Fruit fly (Drosophila melanogaster) whole organism: ENCODE data around the gene fon.

ENCODE experiments used
- CG8478 ChIP-seq: fragments of >200 bp; optimal IDR thresholded peaks from 2 replicates; lab custom pipeline; 2018; ENCODE audit warnings: inconsistent platforms
- pan ChIP-seq: fragments of >200 bp; optimal IDR thresholded peaks from 2 replicates; lab custom pipeline; 2017
- psq ChIP-seq: fragments of >200 bp; optimal IDR thresholded peaks from 2 replicates; lab custom pipeline; 2017
- usp ChIP-seq: fragments of >200 bp; optimal IDR thresholded peaks from 2 replicates; lab custom pipeline; 2017; ENCODE audit warnings: missing biosample characterization, missing genetic modification characterization, mixed read lengths

dm6 chr2L:19393703-19394210, 7.8 kb upstream of the fon start, which contains the start of gene CG31798:
- no peak for TF ChIP-seq pan
- no peak for TF ChIP-seq psq (lab: Kevin White, UChicago)
- no peak for TF ChIP-seq usp (GFP tag; lab: Kevin White, UChicago)
- no peak for TF ChIP-seq CG8478
